Fruit fly (Drosophila melanogaster) whole organism, embryonic: ENCODE data around the gene numb.
A peak's percentile ranks its signal among the peaks of the same experiment; 100 is the strongest.

ENCODE experiments used
- Asciz ChIP-seq: fragments of 200-800 bp; sonication (Bioruptor generic); optimal IDR thresholded peaks from 2 replicates; lab custom pipeline; 2017; ENCODE audit warnings: missing biosample characterization, mild to moderate bottlenecking, missing genetic modification characterization, missing genetic modification reagents
- CG10321 ChIP-seq: fragments of 200-800 bp; sonication (Bioruptor generic); IDR thresholded peaks from 2 replicates; pipeline ENCODE4 v1.3.6; 2022; ENCODE audit warnings: missing biosample characterization, missing genetic modification characterization
- CG10959 ChIP-seq: fragments of 200-800 bp; sonication (Bioruptor generic); IDR thresholded peaks from 2 replicates; pipeline ENCODE4 v1.3.6; 2022; ENCODE audit warnings: missing biosample characterization, missing genetic modification characterization
- CG11398 ChIP-seq: fragments of 200-800 bp; sonication (Bioruptor generic); optimal IDR thresholded peaks from 2 replicates; lab custom pipeline; 2016; ENCODE audit warnings: missing biosample characterization, missing genetic modification characterization
- CG11504 ChIP-seq: fragments of 200-800 bp; sonication (Bioruptor generic); optimal IDR thresholded peaks from 3 replicates; lab custom pipeline; 2019; ENCODE audit warnings: missing biosample characterization, mild to moderate bottlenecking, missing genetic modification characterization, moderate library complexity
- CG11723 ChIP-seq: fragments of 200-800 bp; sonication (Bioruptor generic); optimal IDR thresholded peaks from 2 replicates; lab custom pipeline; 2017; ENCODE audit warnings: missing biosample characterization, mild to moderate bottlenecking, missing genetic modification characterization
- CG12104 ChIP-seq: fragments of 200-800 bp; sonication (Bioruptor generic); optimal IDR thresholded peaks from 3 replicates; lab custom pipeline; 2016; ENCODE audit warnings: missing biosample characterization, missing genetic modification characterization
- CG12299 ChIP-seq: fragments of 200-800 bp; sonication (Bioruptor generic); optimal IDR thresholded peaks from 2 replicates; lab custom pipeline; 2018; ENCODE audit warnings: missing biosample characterization, mild to moderate bottlenecking, missing genetic modification characterization
- CG12744 ChIP-seq: fragments of 200-800 bp; sonication (Bioruptor generic); optimal IDR thresholded peaks from 2 replicates; lab custom pipeline; 2016; ENCODE audit warnings: missing biosample characterization, missing genetic modification characterization
- CG12942 ChIP-seq: fragments of 200-800 bp; sonication (Bioruptor generic); optimal IDR thresholded peaks from 3 replicates; lab custom pipeline; 2016; ENCODE audit warnings: missing biosample characterization, missing genetic modification characterization
- CG13296 ChIP-seq: fragments of 200-800 bp; sonication (Bioruptor generic); optimal IDR thresholded peaks from 3 replicates; lab custom pipeline; 2018; ENCODE audit warnings: missing biosample characterization, mild to moderate bottlenecking, missing genetic modification characterization
- CG14050 ChIP-seq: fragments of 200-800 bp; sonication (Bioruptor generic); IDR thresholded peaks from 3 replicates; pipeline ENCODE4 v1.3.6; 2022; ENCODE audit warnings: missing biosample characterization, missing genetic modification characterization
- CG17829 ChIP-seq: fragments of 200-800 bp; optimal IDR thresholded peaks from 2 replicates; lab custom pipeline; 2019; ENCODE audit warnings: missing biosample characterization, mild to moderate bottlenecking, missing genetic modification characterization, moderate library complexity
- CG17912 ChIP-seq: fragments of 200-800 bp; sonication (Bioruptor generic); optimal IDR thresholded peaks from 2 replicates; lab custom pipeline; 2018; ENCODE audit warnings: missing biosample characterization, mild to moderate bottlenecking, missing genetic modification characterization
- CG18262 ChIP-seq: fragments of 200-800 bp; optimal IDR thresholded peaks from 3 replicates; lab custom pipeline; 2019; ENCODE audit warnings: missing biosample characterization, mild to moderate bottlenecking, missing genetic modification characterization, moderate library complexity
- CG32772 ChIP-seq: fragments of 200-800 bp; sonication (Bioruptor generic); IDR thresholded peaks from 2 replicates; pipeline ENCODE4 v1.3.6; 2022; ENCODE audit warnings: missing biosample characterization, missing genetic modification characterization
- CG34422 ChIP-seq: fragments of 200-800 bp; sonication (Bioruptor generic); IDR thresholded peaks from 3 replicates; pipeline ENCODE4 v1.3.6; 2022; ENCODE audit warnings: missing biosample characterization, missing genetic modification characterization
- CG6689 ChIP-seq: fragments of 200-800 bp; sonication (Bioruptor generic); IDR thresholded peaks from 2 replicates; pipeline ENCODE4 v1.3.6; 2022; ENCODE audit warnings: missing biosample characterization, missing genetic modification characterization
- CG7357 ChIP-seq: fragments of 200-800 bp; sonication (Bioruptor generic); IDR thresholded peaks from 3 replicates; pipeline ENCODE4 v1.3.6; 2022; ENCODE audit warnings: missing biosample characterization, missing genetic modification characterization
- CG7963 ChIP-seq: fragments of 200-800 bp; sonication (Bioruptor generic); IDR thresholded peaks from 3 replicates; pipeline ENCODE4 v1.3.6; 2022; ENCODE audit warnings: missing biosample characterization, missing genetic modification characterization; ENCODE audit not compliant: partially characterized antibody
- CG8924 ChIP-seq: fragments of 200-800 bp; optimal IDR thresholded peaks from 3 replicates; lab custom pipeline; 2019; ENCODE audit warnings: missing biosample characterization, mild to moderate bottlenecking, missing genetic modification characterization, moderate library complexity
- CG9609 ChIP-seq: fragments of 200-800 bp; sonication (Bioruptor generic); optimal IDR thresholded peaks from 3 replicates; lab custom pipeline; 2016; ENCODE audit warnings: missing biosample characterization, missing genetic modification characterization
- CG9817 ChIP-seq: fragments of 200-800 bp; sonication (Bioruptor generic); optimal IDR thresholded peaks from 2 replicates; lab custom pipeline; 2018; ENCODE audit warnings: missing biosample characterization, mild to moderate bottlenecking, missing genetic modification characterization, moderate library complexity
- ERR ChIP-seq: fragments of 200-800 bp; sonication (Bioruptor generic); optimal IDR thresholded peaks from 2 replicates; lab custom pipeline; 2016; ENCODE audit warnings: missing biosample characterization, missing genetic modification characterization
- Ets97D ChIP-seq: fragments of 200-800 bp; sonication (Bioruptor generic); optimal IDR thresholded peaks from 3 replicates; lab custom pipeline; 2016; ENCODE audit warnings: missing biosample characterization, missing genetic modification characterization
- Fer3 ChIP-seq: fragments of 200-800 bp; sonication (Bioruptor generic); optimal IDR thresholded peaks from 2 replicates; lab custom pipeline; 2018; ENCODE audit warnings: missing biosample characterization, mild to moderate bottlenecking, missing genetic modification characterization, moderate library complexity
- HmgD ChIP-seq: fragments of 200-800 bp; sonication (Bioruptor generic); optimal IDR thresholded peaks from 3 replicates; lab custom pipeline; 2016; ENCODE audit warnings: missing biosample characterization, missing genetic modification characterization
- Hmx ChIP-seq: fragments of 200-800 bp; sonication (Bioruptor generic); optimal IDR thresholded peaks from 2 replicates; lab custom pipeline; 2016; ENCODE audit warnings: missing biosample characterization, missing genetic modification characterization
- Hr78 ChIP-seq, 2 experiments: fragments of 200-800 bp in 1 of 2; fragments of >200 bp in 1 of 2; sonication (Bioruptor generic) in 1 of 2; optimal IDR thresholded peaks; 2 replicates each; lab custom pipeline; 2017 to 2019; ENCODE audit warnings: missing biosample characterization in 2 of 2, missing genetic modification characterization in 2 of 2, mild to moderate bottlenecking in 1 of 2, moderate library complexity in 1 of 2
- Lim3 ChIP-seq: fragments of 200-800 bp; sonication (Bioruptor generic); IDR thresholded peaks from 2 replicates; pipeline ENCODE4 v1.3.6; 2022; ENCODE audit warnings: missing biosample characterization, missing genetic modification characterization
- MBD-R2 ChIP-seq: fragments of 200-800 bp; sonication (Bioruptor generic); IDR thresholded peaks from 2 replicates; pipeline ENCODE4 v1.3.6; 2022; ENCODE audit warnings: missing biosample characterization, missing genetic modification characterization
- Nf-YC ChIP-seq: fragments of 200-800 bp; optimal IDR thresholded peaks from 3 replicates; lab custom pipeline; 2019; ENCODE audit warnings: missing biosample characterization, mild to moderate bottlenecking, missing genetic modification characterization, moderate library complexity
- Six4 ChIP-seq: fragments of 200-800 bp; sonication (Bioruptor generic); optimal IDR thresholded peaks from 2 replicates; lab custom pipeline; 2016; ENCODE audit warnings: missing biosample characterization, missing genetic modification characterization
- az2 ChIP-seq: fragments of 200-800 bp; sonication (Bioruptor generic); optimal IDR thresholded peaks from 3 replicates; lab custom pipeline; 2016; ENCODE audit warnings: missing biosample characterization, missing genetic modification characterization
- cwo ChIP-seq: fragments of 200-800 bp; sonication (Bioruptor generic); optimal IDR thresholded peaks from 3 replicates; lab custom pipeline; 2017; ENCODE audit warnings: missing biosample characterization, missing genetic modification characterization, mild to moderate bottlenecking, moderate library complexity, missing genetic modification reagents
- eve ChIP-seq, 2 experiments: fragments of >200 bp; optimal IDR thresholded peaks; 2 replicates each; lab custom pipeline; 2017; ENCODE audit warnings: missing biosample characterization in 2 of 2, missing genetic modification characterization in 2 of 2
- gcm2 ChIP-seq: fragments of 200-800 bp; sonication (Bioruptor generic); optimal IDR thresholded peaks from 2 replicates; lab custom pipeline; 2016; ENCODE audit warnings: missing biosample characterization, missing genetic modification characterization
- gsb ChIP-seq: fragments of 200-800 bp; sonication (Bioruptor generic); IDR thresholded peaks from 2 replicates; pipeline ENCODE4 v1.3.6; 2022; ENCODE audit warnings: missing biosample characterization, missing genetic modification characterization
- jigr1 ChIP-seq: fragments of 200-800 bp; sonication (Bioruptor generic); IDR thresholded peaks from 3 replicates; pipeline ENCODE4 v1.3.6; 2022; ENCODE audit warnings: missing biosample characterization, missing genetic modification characterization
- lab ChIP-seq: fragments of 200-800 bp; sonication (Bioruptor generic); optimal IDR thresholded peaks from 3 replicates; lab custom pipeline; 2017; ENCODE audit warnings: missing biosample characterization, missing genetic modification characterization, mild to moderate bottlenecking, moderate library complexity, missing genetic modification reagents
- lmd ChIP-seq: fragments of 200-800 bp; sonication (Bioruptor generic); IDR thresholded peaks from 2 replicates; pipeline ENCODE4 v1.3.6; 2022; ENCODE audit warnings: missing biosample characterization, missing genetic modification characterization
- nmo ChIP-seq: fragments of 200-800 bp; sonication (Bioruptor generic); optimal IDR thresholded peaks from 2 replicates; lab custom pipeline; 2018; ENCODE audit warnings: missing biosample characterization, mild to moderate bottlenecking, missing genetic modification characterization, moderate library complexity
- p53 ChIP-seq: fragments of 200-800 bp; sonication (Bioruptor generic); optimal IDR thresholded peaks from 2 replicates; lab custom pipeline; 2016; ENCODE audit warnings: missing biosample characterization, missing genetic modification characterization
- pan ChIP-seq, 4 experiments: fragments of >200 bp in 3 of 4; fragments of 200-800 bp in 1 of 4; sonication (Bioruptor generic) in 1 of 4; optimal IDR thresholded peaks in 3 of 4; IDR thresholded peaks in 1 of 4; 2 replicates each; pipeline versions ENCODE4 v1.3.6 to Lab custom; 2017 to 2022; ENCODE audit warnings: missing biosample characterization in 2 of 4, missing genetic modification characterization in 2 of 4, mixed read lengths in 1 of 4
- pum ChIP-seq: fragments of 200-800 bp; sonication (Bioruptor generic); optimal IDR thresholded peaks from 2 replicates; lab custom pipeline; 2016; ENCODE audit warnings: missing biosample characterization, missing genetic modification characterization
- schlank ChIP-seq: fragments of 200-800 bp; sonication (Bioruptor generic); optimal IDR thresholded peaks from 2 replicates; lab custom pipeline; 2018; ENCODE audit warnings: missing biosample characterization, mild to moderate bottlenecking, missing genetic modification characterization
- sens ChIP-seq: fragments of 200-800 bp; sonication (Bioruptor generic); peaks from one replicate; lab custom pipeline; 2016; ENCODE audit warnings: missing biosample characterization, missing genetic modification characterization
- sna ChIP-seq: fragments of 200-800 bp; sonication (Bioruptor generic); IDR thresholded peaks from 2 replicates; pipeline ENCODE4 v1.3.6; 2022; ENCODE audit warnings: missing biosample characterization, missing genetic modification characterization; ENCODE audit not compliant: partially characterized antibody
- stwl ChIP-seq: fragments of 200-800 bp; sonication (Bioruptor generic); optimal IDR thresholded peaks from 3 replicates; lab custom pipeline; 2018; ENCODE audit warnings: missing biosample characterization, mild to moderate bottlenecking, missing genetic modification characterization, moderate library complexity
- tio ChIP-seq: fragments of 200-800 bp; sonication (Bioruptor generic); optimal IDR thresholded peaks from 2 replicates; lab custom pipeline; 2017; ENCODE audit warnings: missing biosample characterization, missing genetic modification characterization, inconsistent platforms

Gene numb

dm6 chr2L:9505372-9506103 lies 68.3 kb downstream of the numb start (continued):
- TF ChIP-seq CG11398 (no peak), CG12104 (no peak), cwo (GFP tag; lab: Kevin White, UChicago) (peak; percentile 21), Hr78 (GFP tag; optimal IDR thresholded peaks at IDR 0.05; lab: Kevin White, UChicago) (no peak), CG34422 (GFP tag; lab: Robert Waterston, UW) (no peak), CG9817 (tag; lab: Kevin White, UChicago) (no peak), CG7357 (no peak), ERR (no peak), CG11504 (tag; lab: Kevin White, UChicago) (peak; percentile 37), CG11723 (no peak), CG13296 (GFP tag; lab: Kevin White, UChicago) (no peak), gcm2 (no peak), sna (no peak), MBD-R2 (GFP tag; lab: Robert Waterston, UW) (no peak), eve (GFP tag; optimal IDR thresholded peaks at IDR 0.05; lab: Kevin White, UChicago) (peak in 1 of 2 experiments; percentile 16), tio (no peak), CG9609 (no peak), HmgD (GFP tag; lab: Kevin White, UChicago) (no peak), CG6689 (GFP tag; lab: Robert Waterston, UW) (0 out of 2 replicates have a peak, but pooled peaks have one; percentile 4), Nf-YC (tag; lab: Kevin White, UChicago) (no peak), CG12942 (GFP tag; lab: Kevin White, UChicago) (no peak), CG12744 (no peak), az2 (GFP tag; lab: Kevin White, UChicago) (peak; percentile 25), pum (no peak), CG8924 (no peak), CG32772 (GFP tag; lab: Robert Waterston, UW) (no peak), stwl (tag; lab: Kevin White, UChicago) (no peak), schlank (tag; lab: Kevin White, UChicago) (no peak), Asciz (GFP tag; lab: Kevin White, UChicago) (peak; percentile 54), CG18262 (tag; lab: Kevin White, UChicago) (peak; percentile 37), Ets97D (GFP tag; lab: Kevin White, UChicago) (no peak), nmo (peak; percentile 34), jigr1 (GFP tag; lab: Robert Waterston, UW) (no peak), gsb (no peak), Lim3 (GFP tag; lab: Robert Waterston, UW) (no peak), lab (GFP tag; lab: Kevin White, UChicago) (peak; percentile 30), Hmx (GFP tag; lab: Kevin White, UChicago) (no peak), sens (peak; percentile 57), Fer3 (no peak), CG7963 (GFP tag; lab: Robert Waterston, UW) (no peak), CG17912 (GFP tag; lab: Kevin White, UChicago) (no peak), p53 (GFP tag; lab: Kevin White, UChicago) (no peak), Six4 (GFP tag; lab: Kevin White, UChicago) (peak; percentile 22), CG12299 (tag; lab: Kevin White, UChicago) (no peak), CG17829 (tag; lab: Kevin White, UChicago) (peak; percentile 10), CG10959 (no peak), CG14050 (GFP tag; lab: Robert Waterston, UW) (no peak), lmd (GFP tag; lab: Robert Waterston, UW) (no peak), CG10321 (GFP tag; lab: Robert Waterston, UW) (no peak), pan (optimal IDR thresholded peaks at IDR 0.05; lab: Kevin White, UChicago) (no peak), pan (GFP tag; optimal IDR thresholded peaks at IDR 0.05 in 1 of 2, IDR thresholded peaks at IDR 0.05 in 1 of 2) (no peak)
